Fruit fly (Drosophila melanogaster) Kc167 (cell line): ENCODE data around the gene CG15449.

ENCODE experiments used
- Myc ChIP-seq: fragments of >200 bp; optimal IDR thresholded peaks from 2 replicates; lab custom pipeline; 2017; ENCODE audit warnings: missing external identifiers
- Sin3A ChIP-seq: fragments of >200 bp; optimal IDR thresholded peaks from 2 replicates; lab custom pipeline; 2018; ENCODE audit warnings: missing external identifiers
- h ChIP-seq: fragments of >200 bp; optimal IDR thresholded peaks from 3 replicates; lab custom pipeline; 2018; ENCODE audit warnings: missing external identifiers
- insv ChIP-seq: fragments of >200 bp; optimal IDR thresholded peaks from 3 replicates; lab custom pipeline; 2018; ENCODE audit warnings: missing external identifiers
- psq ChIP-seq: fragments of >200 bp; optimal IDR thresholded peaks from 2 replicates; lab custom pipeline; 2017; ENCODE audit warnings: missing external identifiers
- ttk ChIP-seq: sonication (Bioruptor generic); optimal IDR thresholded peaks from 2 replicates; lab custom pipeline; 2017; ENCODE audit warnings: missing external identifiers

The CG15449 gene

DNA sequence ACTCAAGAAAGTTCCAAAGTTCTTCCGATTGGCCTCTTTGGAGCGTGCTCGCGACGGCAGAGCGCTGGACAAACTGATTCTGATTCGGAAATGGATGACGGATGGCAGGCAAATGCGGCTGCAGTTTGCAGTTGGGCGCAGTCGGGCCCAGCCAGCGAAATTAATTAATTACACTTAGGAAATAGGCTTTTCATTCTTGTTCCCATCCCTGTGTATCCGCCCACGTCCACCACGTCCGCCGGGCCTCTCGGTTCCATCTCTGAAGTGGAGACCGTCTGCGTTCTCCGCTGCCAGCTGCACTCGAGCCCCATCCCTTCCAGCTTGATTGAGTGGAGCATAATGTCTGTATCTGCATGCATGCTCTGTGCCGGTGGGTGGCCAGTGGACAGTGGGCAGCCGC is at the start of gene CG15449:
Gene CG15449, minus strand, starts transcription at position 101 of the 400 bp plus-strand sequence.
- TF ChIP-seq Sin3A (no peak), Myc (lab: Kevin White, UChicago) (no peak), h (no peak), psq (lab: Kevin White, UChicago) (no peak), ttk (no peak), insv (no peak)

DNA sequence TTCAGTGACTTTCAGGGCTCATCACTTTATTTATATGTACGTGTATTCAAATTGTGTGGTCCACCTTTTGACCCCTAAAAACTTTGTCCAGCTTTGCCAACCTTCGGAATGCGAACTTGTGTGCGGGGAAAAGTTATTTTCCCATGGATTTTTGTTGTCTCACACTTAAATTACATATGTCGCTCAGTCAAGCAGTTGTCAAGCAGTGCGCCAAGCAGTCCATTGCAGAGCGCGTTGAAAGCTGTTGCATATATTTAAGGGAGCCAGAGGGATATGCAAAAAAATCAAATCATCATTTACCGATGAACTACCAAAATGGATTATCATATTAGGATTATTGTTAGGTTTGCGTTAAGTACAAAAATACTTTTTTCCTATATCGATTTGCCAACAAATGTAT is 42.8 kb upstream of the CG15449 start:
- no peak for TF ChIP-seq Sin3A
- TF ChIP-seq ttk, result no peak
- no peak for TF ChIP-seq h
- TF ChIP-seq psq (lab: Kevin White, UChicago), result no peak
- TF ChIP-seq insv, result no peak
- TF ChIP-seq Myc (lab: Kevin White, UChicago), result no peak

DNA sequence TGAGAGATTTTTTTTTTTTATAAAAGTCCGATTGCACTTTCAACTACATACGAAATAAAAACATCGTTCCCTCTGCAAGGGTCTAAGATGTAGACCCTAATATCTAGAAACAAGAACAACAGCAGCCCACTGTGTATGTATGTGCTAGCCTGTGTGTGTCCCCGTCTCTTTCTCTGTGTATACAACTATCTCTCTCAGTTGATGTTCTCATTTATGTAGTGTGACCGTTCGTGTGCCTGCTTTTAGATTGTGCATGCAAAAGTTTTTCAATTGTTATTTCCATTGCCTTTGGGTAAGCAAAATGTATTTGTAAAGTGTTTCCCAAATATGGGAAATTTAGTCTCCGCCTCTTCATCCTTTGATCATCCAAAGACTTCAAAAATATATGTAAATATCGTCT is 39.9 kb upstream of the CG15449 start:
- TF ChIP-seq insv (no peak), ttk (no peak), Sin3A (no peak), h (no peak), psq (lab: Kevin White, UChicago) (no peak), Myc (lab: Kevin White, UChicago) (no peak)

DNA sequence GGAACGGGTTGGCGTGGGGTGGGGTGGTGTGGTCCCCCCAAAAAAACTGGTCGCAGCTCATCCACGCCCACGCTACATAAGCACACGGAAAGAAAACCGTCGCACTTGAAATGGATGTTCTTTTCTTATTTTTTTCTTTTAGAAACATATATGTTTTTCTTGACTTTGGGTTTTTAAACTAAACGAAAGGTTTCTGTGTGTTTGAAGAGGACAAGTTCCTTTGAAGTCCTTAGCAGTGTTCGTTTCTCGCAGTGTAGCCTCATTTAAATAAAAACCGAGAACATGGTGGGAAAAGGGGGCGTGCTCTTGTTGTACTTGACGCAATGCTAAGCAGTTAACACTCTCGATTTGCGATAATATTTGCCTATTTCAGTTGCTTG is 33.9 kb upstream of the CG15449 start:
- TF ChIP-seq psq (lab: Kevin White, UChicago) (no peak), Sin3A (no peak), insv (no peak), ttk (no peak), h (no peak), Myc (lab: Kevin White, UChicago) (no peak)

DNA sequence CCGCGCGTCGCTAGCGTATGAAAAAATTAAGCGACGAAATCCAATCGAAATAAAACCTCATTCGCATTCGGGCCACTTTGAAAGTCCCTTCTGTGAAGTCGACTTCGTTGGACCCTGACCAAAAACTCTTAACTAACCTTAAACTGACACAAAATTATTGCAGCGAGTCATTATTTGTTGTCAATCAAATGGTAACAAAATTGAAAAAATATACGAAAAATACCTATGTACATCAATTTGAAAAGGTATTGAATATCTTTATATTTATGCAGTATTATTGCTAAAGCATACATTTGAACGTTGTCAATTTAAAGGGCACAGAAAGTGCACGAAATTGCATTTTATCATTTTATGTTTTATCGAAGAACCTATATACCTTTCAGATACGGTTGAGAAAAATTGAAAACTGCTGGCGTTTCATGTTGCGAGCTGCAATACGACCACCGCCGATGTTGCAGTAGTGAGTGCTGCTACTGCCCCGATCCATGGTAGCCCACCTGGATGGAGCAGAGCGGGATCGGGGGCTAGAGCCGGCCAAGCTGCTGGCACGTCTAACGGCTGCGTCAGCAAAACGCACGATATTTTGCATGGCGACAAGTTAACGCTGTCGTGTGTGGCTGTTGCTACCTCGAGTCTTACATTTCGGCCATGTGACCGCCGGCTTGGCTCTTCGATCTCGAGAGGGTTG is 33.4 kb upstream of the CG15449 start:
- no peak for TF ChIP-seq insv
- no peak for TF ChIP-seq psq (lab: Kevin White, UChicago)

DNA sequence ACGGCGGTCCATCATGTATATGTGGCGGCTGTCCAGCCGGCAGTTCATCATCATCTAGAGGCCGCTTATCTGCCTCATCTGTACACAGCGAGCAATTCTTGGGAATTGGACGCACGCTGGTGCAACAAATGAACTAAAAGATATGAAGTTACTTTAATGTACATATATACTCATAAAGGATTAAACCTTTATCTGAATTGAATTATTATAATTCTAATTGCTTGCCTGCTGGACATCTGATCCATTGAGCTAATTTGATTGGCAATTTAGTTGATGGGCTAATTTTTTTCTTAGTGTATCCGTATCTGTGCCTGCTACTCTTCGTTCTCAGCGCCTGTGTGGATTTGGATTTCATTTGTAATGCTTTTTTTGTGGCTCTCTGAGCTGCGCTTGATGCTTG is 32.5 kb upstream of the CG15449 start:
- TF ChIP-seq h (no peak), insv (no peak), psq (lab: Kevin White, UChicago) (no peak), ttk (no peak), Sin3A (no peak), Myc (lab: Kevin White, UChicago) (no peak)

DNA sequence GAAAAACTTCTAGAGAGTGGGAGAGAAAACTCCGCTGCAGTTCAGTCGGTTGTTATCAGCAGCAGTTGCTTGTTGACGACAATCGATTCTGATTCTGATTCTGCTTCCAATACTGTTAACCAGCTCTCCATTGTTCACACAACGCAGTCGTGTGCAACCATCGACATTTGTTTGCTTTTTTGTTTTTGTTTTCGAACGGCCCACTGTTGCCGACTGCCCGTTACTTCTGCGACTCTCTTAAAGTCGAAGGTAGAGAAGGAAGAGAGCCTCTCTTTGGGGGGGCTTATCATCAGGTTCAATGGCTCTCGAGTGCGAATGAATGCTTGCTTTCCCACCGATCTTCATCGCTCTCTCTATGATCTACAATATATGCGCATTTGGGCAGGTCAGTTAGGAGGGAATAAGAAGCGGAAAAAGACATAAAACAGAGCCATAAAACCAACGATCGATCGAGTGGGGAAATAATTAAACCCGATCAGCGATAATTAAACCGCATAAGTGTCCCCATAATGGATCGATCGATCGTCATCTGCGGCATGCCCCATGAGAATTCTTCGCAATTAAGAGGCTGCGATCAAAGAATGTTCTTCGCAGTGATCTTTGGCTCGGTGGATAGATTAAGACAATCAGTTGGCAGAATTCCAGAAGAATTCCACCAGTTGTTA is 31.4 kb upstream of the CG15449 start:
- TF ChIP-seq insv (no peak), ttk (no peak), Myc (lab: Kevin White, UChicago) (no peak), h (no peak), Sin3A (no peak), psq (lab: Kevin White, UChicago) (no peak)

DNA sequence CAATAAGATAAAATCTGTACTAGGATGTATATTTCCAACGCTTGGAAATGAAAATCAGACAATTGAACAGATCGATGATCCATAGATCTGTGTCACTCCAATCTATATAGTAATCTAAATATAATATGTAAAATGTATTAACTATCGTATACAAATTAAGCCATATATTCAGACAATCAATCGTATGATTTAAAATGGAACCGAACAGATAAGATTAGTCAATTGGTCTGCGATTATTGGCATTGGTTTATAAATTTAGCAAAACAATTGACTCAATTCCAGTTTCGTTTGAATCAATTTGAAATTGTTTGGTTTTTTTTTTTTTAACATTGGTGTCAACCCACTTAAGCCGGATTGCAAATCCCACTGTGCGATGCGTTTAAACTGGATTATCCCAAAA is 27.5 kb upstream of the CG15449 start:
- TF ChIP-seq h, result no peak
- no peak for TF ChIP-seq Myc (lab: Kevin White, UChicago)

DNA sequence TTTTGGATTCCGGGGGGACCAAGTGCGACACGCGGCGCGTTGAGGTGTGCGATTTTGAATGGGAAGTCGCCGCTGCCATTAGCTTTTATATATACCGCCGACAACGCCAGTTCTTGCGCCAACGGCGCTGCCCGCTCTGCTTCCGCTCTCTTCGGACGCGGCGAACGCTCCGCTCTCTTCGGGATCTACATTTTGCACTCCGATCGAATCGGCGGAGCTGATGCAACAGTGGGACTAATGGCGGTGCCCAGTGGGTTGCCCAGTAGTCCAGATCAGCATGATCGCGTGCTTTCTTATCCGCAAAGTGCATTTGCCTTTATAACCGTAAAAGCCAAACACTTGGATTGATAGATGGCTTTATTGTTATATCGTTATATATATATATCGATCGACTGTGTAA is 27.1 kb upstream of the CG15449 start, which contains the start of gene CG32512:
Gene CG32512, minus strand, starts transcription at position 67 of the 400 bp plus-strand sequence.
- TF ChIP-seq h (no peak), insv (no peak), Sin3A (no peak), ttk (no peak), psq (lab: Kevin White, UChicago) (no peak), Myc (lab: Kevin White, UChicago) (no peak)

DNA sequence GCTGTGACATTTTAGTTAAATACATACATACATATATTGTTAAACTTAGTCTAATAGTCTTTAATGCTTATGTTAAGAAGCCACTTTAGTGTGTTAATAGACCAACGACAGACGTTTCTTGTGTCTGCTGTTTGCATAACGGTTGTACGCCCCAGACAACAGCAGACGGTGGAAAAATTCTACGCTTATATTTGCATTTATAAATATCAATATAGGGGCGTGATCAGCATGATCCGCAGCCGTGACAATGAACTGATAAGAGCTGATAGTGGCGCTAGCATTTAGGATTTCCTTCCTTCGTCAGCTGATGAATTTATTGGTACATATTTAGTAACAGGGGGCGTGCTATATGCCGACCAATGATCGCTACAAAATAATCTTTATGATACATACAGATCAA is 25.4 kb upstream of the CG15449 start:
- TF ChIP-seq insv, result no peak
- TF ChIP-seq psq (lab: Kevin White, UChicago), result no peak
- TF ChIP-seq Myc (lab: Kevin White, UChicago), result no peak
- no peak for TF ChIP-seq h
- TF ChIP-seq Sin3A, result no peak
- TF ChIP-seq ttk, result no peak

DNA sequence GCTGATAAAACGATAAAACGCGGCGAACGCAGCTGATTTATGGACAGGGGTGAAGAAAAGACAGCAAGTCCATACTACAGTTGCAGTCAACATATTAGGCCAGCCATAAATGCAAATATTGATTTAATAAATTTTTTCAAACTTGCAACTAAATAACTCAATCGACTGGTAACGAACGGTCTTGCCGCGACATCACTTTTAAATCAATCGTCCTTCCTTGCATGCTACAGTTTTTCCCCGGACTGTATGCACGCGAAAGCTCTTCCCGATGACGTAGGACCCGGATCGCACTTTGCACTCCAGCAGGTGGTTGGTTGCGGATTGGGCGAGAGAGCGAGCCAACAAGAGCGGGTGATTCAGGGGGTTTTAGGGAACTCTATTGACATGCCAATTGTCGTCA is 24.5 kb upstream of the CG15449 start:
- TF ChIP-seq Myc (lab: Kevin White, UChicago) (no peak), Sin3A (no peak), insv (no peak), ttk (no peak), psq (lab: Kevin White, UChicago) (no peak), h (no peak)

DNA sequence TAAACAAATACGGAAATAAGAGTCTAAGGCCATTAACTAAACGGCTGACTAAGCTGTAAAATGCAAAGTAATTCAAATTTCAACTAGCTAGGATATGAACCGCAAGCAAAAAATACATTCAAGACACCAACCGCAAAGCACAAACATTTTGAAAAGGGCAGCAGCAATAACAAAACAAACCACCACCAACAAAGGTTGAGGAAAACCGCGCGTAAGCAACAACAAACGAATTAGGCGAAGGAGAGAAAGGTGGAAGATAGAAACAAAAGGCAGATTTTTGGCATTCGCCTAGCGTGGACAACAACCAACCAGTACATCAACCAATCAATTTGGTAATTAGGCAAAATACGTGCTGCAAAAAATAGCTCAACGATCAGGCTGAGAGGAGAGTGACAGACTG is 20.2 kb upstream of the CG15449 start:
- TF ChIP-seq Myc (lab: Kevin White, UChicago) (no peak), h (no peak), insv (no peak), psq (lab: Kevin White, UChicago) (no peak), ttk (no peak), Sin3A (no peak)

DNA sequence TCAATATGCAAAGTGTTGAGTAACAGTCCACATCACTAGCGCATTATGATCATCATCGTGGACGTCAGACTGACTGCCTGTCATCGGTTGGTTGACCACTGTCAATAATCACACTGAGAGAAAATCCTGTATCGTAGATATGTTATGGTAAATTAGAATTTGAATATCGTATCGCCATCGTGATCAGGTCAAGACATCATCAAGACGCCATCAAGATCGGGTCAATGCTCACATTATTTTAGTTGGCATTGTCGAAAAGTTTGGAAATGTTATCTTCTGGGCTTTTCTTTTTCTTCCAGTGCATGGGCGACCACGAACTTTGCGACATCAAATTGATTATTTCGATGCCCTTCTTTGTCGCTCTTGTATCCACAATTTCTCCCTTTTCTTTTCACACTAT is 18.6 kb upstream of the CG15449 start:
- TF ChIP-seq psq (lab: Kevin White, UChicago), result no peak
- no peak for TF ChIP-seq Sin3A
- TF ChIP-seq h, result no peak
- no peak for TF ChIP-seq Myc (lab: Kevin White, UChicago)
- no peak for TF ChIP-seq insv
- no peak for TF ChIP-seq ttk

DNA sequence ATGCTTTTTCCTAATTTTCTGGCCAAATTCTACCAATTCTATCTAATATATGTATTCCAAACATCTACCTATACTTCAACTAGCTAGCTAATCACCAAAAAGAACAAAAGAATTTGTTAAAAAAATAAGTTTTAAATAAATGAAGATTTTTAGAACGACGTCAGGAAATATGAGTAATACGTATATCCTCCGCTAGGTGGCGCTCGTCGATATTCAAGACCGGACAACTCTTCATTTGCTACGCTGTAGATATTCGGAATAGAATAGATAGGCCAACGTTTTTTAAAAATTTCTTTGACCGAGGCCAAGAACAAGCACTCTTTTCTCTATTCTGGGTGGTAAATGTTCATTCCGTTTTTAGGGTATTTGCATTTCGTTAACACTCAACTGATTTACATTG is 18.0 kb upstream of the CG15449 start:
- no peak for TF ChIP-seq h
- no peak for TF ChIP-seq insv
- no peak for TF ChIP-seq Myc (lab: Kevin White, UChicago)
- no peak for TF ChIP-seq ttk
- no peak for TF ChIP-seq psq (lab: Kevin White, UChicago)
- TF ChIP-seq Sin3A, result no peak
